Worm (Caenorhabditis elegans) whole organism, early embryonic: Measurements from ENCODE around the gene cdc-50.B.

Source experiments
- B0310.2 ChIP-seq: sonication (generic microtip); optimal IDR thresholded peaks from 2 replicates; lab custom pipeline; 2016; ENCODE audit warnings: mild to moderate bottlenecking, missing genetic modification characterization, missing compliant biosample characterization
- ama-1 ChIP-seq: fragments of 150-350 bp; optimal IDR thresholded peaks from 2 replicates; lab custom pipeline; 2014
- ets-7 ChIP-seq: sonication (generic microtip); optimal IDR thresholded peaks from 2 replicates; lab custom pipeline; 2016; ENCODE audit warnings: missing genotype, missing genetic modification characterization, missing compliant biosample characterization
- flt-1 ChIP-seq: fragments of 200-800 bp; sonication (Bioruptor generic); IDR thresholded peaks from 2 replicates; pipeline ENCODE4 v1.3.6; 2022; ENCODE audit warnings: missing genetic modification characterization, missing compliant biosample characterization
- pes-1 ChIP-seq: fragments of 200-800 bp; sonication (Bioruptor generic); IDR thresholded peaks from 2 replicates; pipeline ENCODE4 v1.3.6; 2022; ENCODE audit warnings: missing genetic modification reagents, missing genetic modification characterization, missing compliant biosample characterization
- sea-1 ChIP-seq: fragments of 200-800 bp; sonication (Bioruptor generic); conservative IDR thresholded peaks from 2 replicates; pipeline ENCODE4 v1.3.6; 2022; ENCODE audit warnings: missing genetic modification characterization, missing compliant biosample characterization
- tbx-11 ChIP-seq: fragments of 200-800 bp; sonication (Bioruptor generic); IDR thresholded peaks from 2 replicates; pipeline ENCODE4 v1.3.6; 2022; ENCODE audit warnings: missing genetic modification characterization, missing compliant biosample characterization

ce11 chrIV:8798255-8798654 lies 33.6 kb downstream of the cdc-50.B start, which contains the start of gene clec-182:
- TF ChIP-seq ama-1 (lab: Kevin White, UChicago) (no peak), B0310.2 (tag; lab: Kevin White, UChicago) (no peak), tbx-11 (GFP tag; lab: Robert Waterston, UW) (no peak), flt-1 (GFP tag; lab: Robert Waterston, UW) (no peak), sea-1 (GFP tag; lab: Robert Waterston, UW) (no peak), pes-1 (GFP tag; lab: Robert Waterston, UW) (no peak), ets-7 (tag; lab: Kevin White, UChicago) (no peak)
